Fruit fly (Drosophila melanogaster) whole organism, pupa: ENCODE data around the gene CG34159.

Experiments used
- CG10348 ChIP-seq: fragments of 200-800 bp; sonication (Bioruptor generic); IDR thresholded peaks from 2 replicates; pipeline ENCODE4 v1.3.6; 2022; ENCODE audit warnings: missing biosample characterization, missing genetic modification characterization
- CG12605 ChIP-seq: fragments of 200-800 bp; sonication (Bioruptor generic); IDR thresholded peaks from 2 replicates; pipeline ENCODE4 v1.3.6; 2022; ENCODE audit warnings: missing biosample characterization, missing genetic modification characterization
- CG13204 ChIP-seq: fragments of 200-800 bp; sonication (Bioruptor generic); optimal IDR thresholded peaks from 2 replicates; lab custom pipeline; 2018; ENCODE audit warnings: missing biosample characterization, mild to moderate bottlenecking, missing genetic modification characterization, moderate library complexity
- CG14655 ChIP-seq: fragments of 200-800 bp; sonication (Bioruptor generic); optimal IDR thresholded peaks from 3 replicates; lab custom pipeline; 2017; ENCODE audit warnings: mild to moderate bottlenecking, missing biosample characterization, missing genetic modification reagents, missing genetic modification characterization
- CG15710 ChIP-seq: fragments of 200-800 bp; sonication (Bioruptor generic); optimal IDR thresholded peaks from 2 replicates; lab custom pipeline; 2018; ENCODE audit warnings: missing biosample characterization, mild to moderate bottlenecking, missing genetic modification characterization, moderate library complexity
- CG17806 ChIP-seq: fragments of 200-800 bp; sonication (Bioruptor generic); optimal IDR thresholded peaks from 2 replicates; lab custom pipeline; 2018; ENCODE audit warnings: missing biosample characterization, mild to moderate bottlenecking, missing genetic modification characterization, moderate library complexity
- CG32121 ChIP-seq: fragments of 200-800 bp; sonication (Bioruptor generic); IDR thresholded peaks from 2 replicates; pipeline ENCODE4 v1.3.6; 2022; ENCODE audit warnings: missing biosample characterization, missing genetic modification characterization
- CG34367 ChIP-seq: fragments of 200-800 bp; sonication (Bioruptor generic); optimal IDR thresholded peaks from 2 replicates; lab custom pipeline; 2018; ENCODE audit warnings: missing biosample characterization, mild to moderate bottlenecking, missing genetic modification characterization
- CG4496 ChIP-seq: fragments of 200-800 bp; sonication (Bioruptor generic); IDR thresholded peaks from 3 replicates; pipeline ENCODE4 v1.3.6; 2022; ENCODE audit warnings: missing biosample characterization, missing genetic modification characterization
- CG8159 ChIP-seq: fragments of 200-800 bp; sonication (Bioruptor generic); optimal IDR thresholded peaks from 3 replicates; lab custom pipeline; 2018; ENCODE audit warnings: missing biosample characterization, mild to moderate bottlenecking, missing genetic modification characterization, moderate library complexity
- CG8301 ChIP-seq: fragments of 200-800 bp; sonication (Bioruptor generic); optimal IDR thresholded peaks from 2 replicates; lab custom pipeline; 2018; ENCODE audit warnings: missing biosample characterization, mild to moderate bottlenecking, missing genetic modification characterization
- CG9948 ChIP-seq: fragments of 200-800 bp; sonication (Bioruptor generic); optimal IDR thresholded peaks from 2 replicates; lab custom pipeline; 2018; ENCODE audit warnings: missing biosample characterization, mild to moderate bottlenecking, missing genetic modification characterization, moderate library complexity
- D1 ChIP-seq: fragments of 200-800 bp; sonication (Bioruptor generic); optimal IDR thresholded peaks from 2 replicates; lab custom pipeline; 2018; ENCODE audit warnings: missing biosample characterization, mild to moderate bottlenecking, missing genetic modification characterization, moderate library complexity
- EcR ChIP-seq: fragments of 200-800 bp; sonication (Bioruptor generic); optimal IDR thresholded peaks from 3 replicates; lab custom pipeline; 2019; ENCODE audit warnings: missing biosample characterization, missing genetic modification characterization, mild to moderate bottlenecking, moderate library complexity, missing genetic modification reagents
- Ets98B ChIP-seq: fragments of 200-800 bp; sonication (Bioruptor generic); IDR thresholded peaks from 2 replicates; pipeline ENCODE4 v1.3.6; 2022; ENCODE audit warnings: missing biosample characterization, missing genetic modification characterization
- Pif1A ChIP-seq: fragments of 200-800 bp; sonication (Bioruptor generic); optimal IDR thresholded peaks from 3 replicates; lab custom pipeline; 2016; ENCODE audit warnings: missing biosample characterization, missing genetic modification characterization
- Pif1B ChIP-seq: fragments of 200-800 bp; sonication (Bioruptor generic); optimal IDR thresholded peaks from 3 replicates; lab custom pipeline; 2016; ENCODE audit warnings: missing biosample characterization, missing genetic modification characterization
- Snoo ChIP-seq: fragments of 200-800 bp; sonication (Bioruptor generic); optimal IDR thresholded peaks from 3 replicates; lab custom pipeline; 2017; ENCODE audit warnings: missing biosample characterization, mild to moderate bottlenecking, missing genetic modification characterization, inconsistent platforms
- fd96Ca ChIP-seq: fragments of 200-800 bp; sonication (Bioruptor generic); IDR thresholded peaks from 3 replicates; pipeline ENCODE4 v1.3.6; 2022; ENCODE audit warnings: missing biosample characterization, missing genetic modification characterization
- gl ChIP-seq: fragments of 200-800 bp; sonication (Bioruptor generic); optimal IDR thresholded peaks from 2 replicates; lab custom pipeline; 2018; ENCODE audit warnings: missing biosample characterization, mild to moderate bottlenecking, missing genetic modification characterization
- rn ChIP-seq: fragments of 200-800 bp; sonication (Bioruptor generic); IDR thresholded peaks from 2 replicates; pipeline ENCODE4 v1.3.6; 2022; ENCODE audit warnings: missing biosample characterization, missing genetic modification characterization

Gene CG34159

dm6 chr2L:10203933-10204509 is at the start of gene CG34159:
TSS of gene CG34159 (minus strand) at chr2L:10204317.
- no peak for TF ChIP-seq Snoo
- no peak for TF ChIP-seq CG13204 (GFP tag; lab: Kevin White, UChicago)
- TF ChIP-seq CG8159 (tag; lab: Kevin White, UChicago) = no peak
- TF ChIP-seq Ets98B (GFP tag; lab: Robert Waterston, UW) = no peak
- TF ChIP-seq CG34367 (tag; lab: Kevin White, UChicago) = no peak
- no peak for TF ChIP-seq gl (tag; lab: Kevin White, UChicago)
- no peak for TF ChIP-seq CG17806
- no peak for TF ChIP-seq CG4496 (GFP tag; lab: Robert Waterston, UW)
- no peak for TF ChIP-seq CG8301
- TF ChIP-seq EcR (GFP tag; lab: Kevin White, UChicago) = no peak
- TF ChIP-seq rn (GFP tag; lab: Robert Waterston, UW) = no peak
- TF ChIP-seq CG32121 = no peak
- TF ChIP-seq D1 (tag; lab: Kevin White, UChicago) = no peak
- no peak for TF ChIP-seq CG10348 (GFP tag; lab: Robert Waterston, UW)
- no peak for TF ChIP-seq Pif1A (GFP tag; lab: Kevin White, UChicago)
- no peak for TF ChIP-seq Pif1B (GFP tag; lab: Kevin White, UChicago)
- TF ChIP-seq CG15710 (tag; lab: Kevin White, UChicago) = no peak
- TF ChIP-seq fd96Ca = no peak

dm6 chr2L:10251592-10251991 is 47.5 kb upstream of the CG34159 start, which contains the start of gene Ror:
TSS of gene Ror (plus strand) at chr2L:10251843.
- TF ChIP-seq Pif1A (GFP tag; lab: Kevin White, UChicago) (no peak), Snoo (no peak), EcR (GFP tag; lab: Kevin White, UChicago) (peak; percentile 69), Pif1B (GFP tag; lab: Kevin White, UChicago) (no peak), gl (tag; lab: Kevin White, UChicago) (no peak), CG10348 (GFP tag; lab: Robert Waterston, UW) (no peak), CG12605 (GFP tag; lab: Robert Waterston, UW) (no peak)
- TF ChIP-seq, all 21 proteins: peak for 1

dm6 chr2L:10250441-10250847 is 46.3 kb upstream of the CG34159 start, which contains the start of the genes bsk and CG31717:
TSS of gene bsk (minus strand) at chr2L:10250501.
TSS of gene CG31717 (plus strand) at chr2L:10250737.
- TF ChIP-seq gl (tag; lab: Kevin White, UChicago) (no peak), rn (GFP tag; lab: Robert Waterston, UW) (no peak), EcR (GFP tag; lab: Kevin White, UChicago) (peak; percentile 43), fd96Ca (no peak)

dm6 chr2L:10249655-10250202 is 45.6 kb upstream of the CG34159 start:
- TF ChIP-seq rn (GFP tag; lab: Robert Waterston, UW) = no peak
- no peak for TF ChIP-seq Pif1A (GFP tag; lab: Kevin White, UChicago)
- no peak for TF ChIP-seq CG17806
- no peak for TF ChIP-seq CG13204 (GFP tag; lab: Kevin White, UChicago)
- TF ChIP-seq CG12605 (GFP tag; lab: Robert Waterston, UW) = no peak
- TF ChIP-seq EcR (GFP tag; lab: Kevin White, UChicago) = no peak
- TF ChIP-seq CG9948 = no peak
- TF ChIP-seq D1 (tag; lab: Kevin White, UChicago) = no peak
- TF ChIP-seq gl (tag; lab: Kevin White, UChicago) = no peak
- TF ChIP-seq Snoo = no peak
- no peak for TF ChIP-seq CG10348 (GFP tag; lab: Robert Waterston, UW)
- TF ChIP-seq CG15710 (tag; lab: Kevin White, UChicago) = no peak
- TF ChIP-seq CG14655 (GFP tag; lab: Kevin White, UChicago) = no peak
- no peak for TF ChIP-seq CG8159 (tag; lab: Kevin White, UChicago)
- no peak for TF ChIP-seq fd96Ca
- no peak for TF ChIP-seq CG34367 (tag; lab: Kevin White, UChicago)
- no peak for TF ChIP-seq CG8301

dm6 chr2L:10246785-10247190 is 42.7 kb upstream of the CG34159 start, which contains the start of gene chico:
TSS of gene chico (minus strand) at chr2L:10247078.
- no peak for TF ChIP-seq fd96Ca
- no peak for TF ChIP-seq gl (tag; lab: Kevin White, UChicago)
- no peak for TF ChIP-seq EcR (GFP tag; lab: Kevin White, UChicago)
- no peak for TF ChIP-seq Ets98B (GFP tag; lab: Robert Waterston, UW)
- TF ChIP-seq CG8301 = no peak
- no peak for TF ChIP-seq D1 (tag; lab: Kevin White, UChicago)
- no peak for TF ChIP-seq CG15710 (tag; lab: Kevin White, UChicago)
- no peak for TF ChIP-seq CG14655 (GFP tag; lab: Kevin White, UChicago)
